Worm (Caenorhabditis elegans): ENCODE measurements around the gene Y75B12B.10.

The Y75B12B.10 gene

DNA sequence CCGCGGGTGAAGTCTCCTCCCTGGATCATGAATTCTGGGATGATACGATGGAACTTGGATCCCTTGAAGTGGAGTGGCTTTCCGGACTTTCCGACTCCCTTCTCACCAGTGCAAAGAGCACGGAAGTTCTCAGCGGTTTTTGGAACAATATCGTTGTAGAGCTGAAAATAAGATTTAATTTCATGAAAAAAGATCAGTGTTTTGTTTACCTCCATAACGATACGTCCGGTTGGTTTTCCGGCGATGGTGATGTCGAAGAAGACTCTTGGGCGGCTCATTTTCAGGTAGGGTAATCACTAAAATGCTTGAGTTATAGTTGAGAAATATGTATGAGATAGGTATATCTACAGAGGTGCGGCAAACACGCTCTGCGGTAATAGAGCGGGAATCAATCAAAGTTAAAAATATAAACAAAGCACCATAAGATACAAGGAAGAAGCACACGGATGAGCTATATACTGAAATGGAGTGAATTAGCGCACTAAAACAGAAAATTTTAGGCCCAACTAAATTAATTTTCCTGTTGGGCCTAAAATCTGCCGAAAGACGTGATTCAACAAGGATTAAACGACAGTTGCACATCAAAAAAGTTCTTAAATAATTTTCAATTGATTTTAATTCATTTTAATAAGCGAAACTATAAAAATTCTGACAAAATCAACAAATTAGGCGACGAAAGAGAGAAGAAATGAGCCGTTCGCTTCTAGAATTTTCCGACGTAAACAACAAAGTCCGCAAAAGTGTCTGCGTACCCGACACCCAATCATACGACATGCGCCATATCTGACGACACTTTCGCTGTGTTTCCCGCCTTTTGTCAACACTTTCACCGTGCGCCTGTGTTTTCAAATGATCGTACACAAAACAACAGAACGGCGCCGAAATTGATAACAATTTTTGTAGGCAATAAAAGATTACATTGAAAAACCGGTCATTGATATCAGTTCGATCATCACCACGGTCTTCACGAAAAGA is 12.5 kb upstream of the Y75B12B.10 start, which contains the start of the genes cyn-7 and bath-36:
Gene cyn-7, minus strand, starts transcription at position 296 of the 975 bp plus-strand sequence.
Gene bath-36, plus strand, starts transcription at position 806 of the 975 bp plus-strand sequence.
- TF ChIP-seq unc-62 (GFP tag; optimal IDR thresholded peaks at IDR 0.05) = no peak
- no peak for TF ChIP-seq flh-1 (GFP tag; optimal IDR thresholded peaks at IDR 0.05)
- TF ChIP-seq blmp-1 (tag; optimal IDR thresholded peaks at IDR 0.05) = peak; percentile 13
- TF ChIP-seq mab-5 (tag; optimal IDR thresholded peaks at IDR 0.05) = no peak
- no peak for TF ChIP-seq ceh-39 (tag; optimal IDR thresholded peaks at IDR 0.05)
- peak; percentile 54 for TF ChIP-seq lsy-2 (tag; optimal IDR thresholded peaks at IDR 0.05)
- no peak for TF ChIP-seq bed-3 (GFP tag; optimal IDR thresholded peaks at IDR 0.05)
- peak; percentile 27 for TF ChIP-seq unc-120 (tag; optimal IDR thresholded peaks at IDR 0.05; ENCODE audit: poor library complexity, severe bottlenecking)
- TF ChIP-seq zip-8 (tag; optimal IDR thresholded peaks at IDR 0.05) = no peak
- TF ChIP-seq sptf-1 (tag; optimal IDR thresholded peaks at IDR 0.05) = peak; percentile 7
- peak; percentile 56 for TF ChIP-seq mep-1 (tag; optimal IDR thresholded peaks at IDR 0.05)
- no peak for TF ChIP-seq tbx-8 (GFP tag; optimal IDR thresholded peaks at IDR 0.05)
- no peak for TF ChIP-seq nhr-2 (tag; optimal IDR thresholded peaks at IDR 0.05)
- TF ChIP-seq ham-2 (GFP tag; optimal IDR thresholded peaks at IDR 0.05) = no peak
- TF ChIP-seq ces-1 (GFP tag; optimal IDR thresholded peaks at IDR 0.05) = peak; percentile 68
- TF ChIP-seq lin-32 (GFP tag; optimal IDR thresholded peaks at IDR 0.05) = no peak
- TF ChIP-seq unc-39 (tag; optimal IDR thresholded peaks at IDR 0.05) = no peak
- peak; percentile 77 for TF ChIP-seq lin-13 (tag; optimal IDR thresholded peaks at IDR 0.05)
- no peak for TF ChIP-seq sem-2 (GFP tag; optimal IDR thresholded peaks at IDR 0.05)
- TF ChIP-seq M03D4.4 (tag; optimal IDR thresholded peaks at IDR 0.05) = no peak
- no peak for TF ChIP-seq elt-3 (tag; optimal IDR thresholded peaks at IDR 0.05)
- no peak for TF ChIP-seq snpc-4 (tag; optimal IDR thresholded peaks at IDR 0.05)
- TF ChIP-seq cnd-1 (tag; optimal IDR thresholded peaks at IDR 0.05) = no peak
- TF ChIP-seq nhr-12 (tag; optimal IDR thresholded peaks at IDR 0.05) = no peak
- no peak for TF ChIP-seq ztf-11 (tag; optimal IDR thresholded peaks at IDR 0.05)
- TF ChIP-seq hlh-1 (tag; optimal IDR thresholded peaks at IDR 0.05) = no peak
- TF ChIP-seq nhr-28 (tag; optimal IDR thresholded peaks at IDR 0.05) = no peak
- no peak for TF ChIP-seq nhr-76 (tag; optimal IDR thresholded peaks at IDR 0.05)
- TF ChIP-seq nhr-237 (tag; optimal IDR thresholded peaks at IDR 0.05) = peak; percentile 1
- no peak for TF ChIP-seq ceh-83 (GFP tag; optimal IDR thresholded peaks at IDR 0.05)
- TF ChIP-seq drap-1 (GFP tag; optimal IDR thresholded peaks at IDR 0.05) = peak; percentile 22
- TF ChIP-seq mls-2 (tag; optimal IDR thresholded peaks at IDR 0.05) = no peak
- TF ChIP-seq elt-1 (tag; optimal IDR thresholded peaks at IDR 0.05; ENCODE audit: borderline replicate concordance, insufficient read depth) = no peak
- TF ChIP-seq pha-4 (tag; optimal IDR thresholded peaks at IDR 0.05) = peak; percentile 92
- no peak for TF ChIP-seq ceh-43 (GFP tag; optimal IDR thresholded peaks at IDR 0.05)

DNA sequence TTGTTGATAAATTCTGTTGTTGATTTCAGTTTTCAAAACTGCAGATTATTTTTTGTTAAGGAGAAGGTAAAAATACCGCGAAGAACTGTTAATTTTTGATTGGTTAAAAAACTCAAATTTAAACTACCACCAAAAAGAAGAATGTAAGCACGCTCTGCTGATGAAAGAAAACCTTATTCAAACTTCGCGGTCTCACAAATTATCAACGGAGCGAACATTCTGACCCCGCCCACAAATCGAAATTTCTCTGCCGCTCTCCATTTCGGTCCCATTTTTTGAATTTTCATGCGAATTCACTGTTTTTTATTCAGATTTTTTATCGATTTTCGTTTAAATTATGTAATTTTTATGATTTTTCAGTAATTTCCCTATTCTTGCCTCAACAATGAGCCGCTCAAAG is 10.3 kb upstream of the Y75B12B.10 start, which contains the start of gene cyn-3:
Gene cyn-3, plus strand, starts transcription at position 361 of the 400 bp plus-strand sequence.
- TF ChIP-seq lsy-2 (tag; optimal IDR thresholded peaks at IDR 0.05) = peak; percentile 83
- TF ChIP-seq pha-4 (tag; optimal IDR thresholded peaks at IDR 0.05) = peak; percentile 77
- peak; percentile 81 for TF ChIP-seq ces-1 (GFP tag; optimal IDR thresholded peaks at IDR 0.05)
- TF ChIP-seq elt-3 (tag; optimal IDR thresholded peaks at IDR 0.05) = no peak
- TF ChIP-seq lin-13 (tag; optimal IDR thresholded peaks at IDR 0.05) = peak; percentile 58
- peak; percentile 26 for TF ChIP-seq ceh-39 (tag; optimal IDR thresholded peaks at IDR 0.05)
- no peak for TF ChIP-seq flh-1 (GFP tag; optimal IDR thresholded peaks at IDR 0.05)
- peak; percentile 18 for TF ChIP-seq hlh-1 (tag; optimal IDR thresholded peaks at IDR 0.05)
- peak; percentile 71 for TF ChIP-seq nhr-237 (tag; optimal IDR thresholded peaks at IDR 0.05)
- TF ChIP-seq mep-1 (tag; optimal IDR thresholded peaks at IDR 0.05) = peak; percentile 78
- no peak for TF ChIP-seq unc-120 (tag; optimal IDR thresholded peaks at IDR 0.05; ENCODE audit: poor library complexity, severe bottlenecking)

DNA sequence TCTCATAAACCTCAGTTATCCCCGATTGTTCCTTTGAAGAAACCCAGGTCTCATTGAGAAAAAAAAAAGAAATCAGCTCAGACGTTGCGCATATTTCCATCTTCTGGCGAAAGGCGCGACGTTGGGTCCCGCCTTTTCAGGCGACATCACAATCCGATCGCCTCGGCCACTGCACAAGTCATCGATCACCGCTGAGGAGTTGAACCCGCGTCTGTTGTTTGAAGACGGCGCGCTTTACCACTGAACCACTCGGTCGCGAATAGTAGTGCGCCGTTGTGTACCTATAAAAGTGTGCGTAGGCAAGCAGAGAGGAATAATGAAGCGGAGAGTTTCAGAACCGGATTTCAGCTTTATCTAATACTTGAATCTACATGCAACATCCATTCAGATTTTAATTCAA is 9.0 kb upstream of the Y75B12B.10 start, which contains the start of gene Y75B12B.11:
Gene Y75B12B.11, plus strand, starts transcription at position 394 of the 400 bp plus-strand sequence.
- no peak for TF ChIP-seq nhr-28 (tag; optimal IDR thresholded peaks at IDR 0.05)
- peak; percentile 99 for TF ChIP-seq drap-1 (GFP tag; optimal IDR thresholded peaks at IDR 0.05)
- no peak for TF ChIP-seq zip-8 (tag; optimal IDR thresholded peaks at IDR 0.05)
- no peak for TF ChIP-seq nhr-76 (tag; optimal IDR thresholded peaks at IDR 0.05)
- TF ChIP-seq sem-2 (GFP tag; optimal IDR thresholded peaks at IDR 0.05) = peak; percentile 84
- peak; percentile 26 for TF ChIP-seq mab-5 (tag; optimal IDR thresholded peaks at IDR 0.05)
- TF ChIP-seq nhr-12 (tag; optimal IDR thresholded peaks at IDR 0.05) = no peak
- no peak for TF ChIP-seq elt-1 (tag; optimal IDR thresholded peaks at IDR 0.05; ENCODE audit: borderline replicate concordance, insufficient read depth)
- TF ChIP-seq ham-2 (GFP tag; optimal IDR thresholded peaks at IDR 0.05) = peak; percentile 81
- TF ChIP-seq cnd-1 (tag; optimal IDR thresholded peaks at IDR 0.05) = peak; percentile 94
- peak; percentile 93 for TF ChIP-seq sptf-1 (tag; optimal IDR thresholded peaks at IDR 0.05)
- TF ChIP-seq lin-32 (GFP tag; optimal IDR thresholded peaks at IDR 0.05) = peak; percentile 83
- TF ChIP-seq unc-120 (tag; optimal IDR thresholded peaks at IDR 0.05; ENCODE audit: poor library complexity, severe bottlenecking) = peak; percentile 94
- no peak for TF ChIP-seq ces-1 (GFP tag; optimal IDR thresholded peaks at IDR 0.05)
- no peak for TF ChIP-seq unc-39 (tag; optimal IDR thresholded peaks at IDR 0.05)
- peak; percentile 47 for TF ChIP-seq mep-1 (tag; optimal IDR thresholded peaks at IDR 0.05)
- peak; percentile 77 for TF ChIP-seq flh-1 (GFP tag; optimal IDR thresholded peaks at IDR 0.05)
- no peak for TF ChIP-seq snpc-4 (tag; optimal IDR thresholded peaks at IDR 0.05)
- peak; percentile 52 for TF ChIP-seq lsy-2 (tag; optimal IDR thresholded peaks at IDR 0.05)
- peak; percentile 75 for TF ChIP-seq pha-4 (tag; optimal IDR thresholded peaks at IDR 0.05)
- TF ChIP-seq bed-3 (GFP tag; optimal IDR thresholded peaks at IDR 0.05) = peak; percentile 76
- peak; percentile 84 for TF ChIP-seq ceh-43 (GFP tag; optimal IDR thresholded peaks at IDR 0.05)
- TF ChIP-seq hlh-1 (tag; optimal IDR thresholded peaks at IDR 0.05) = peak; percentile 28
- peak; percentile 88 for TF ChIP-seq tbx-8 (GFP tag; optimal IDR thresholded peaks at IDR 0.05)
- TF ChIP-seq ceh-83 (GFP tag; optimal IDR thresholded peaks at IDR 0.05) = peak; percentile 93
- peak; percentile 93 for TF ChIP-seq mls-2 (tag; optimal IDR thresholded peaks at IDR 0.05)
- TF ChIP-seq nhr-2 (tag; optimal IDR thresholded peaks at IDR 0.05) = no peak
- peak; percentile 1 for TF ChIP-seq ztf-11 (tag; optimal IDR thresholded peaks at IDR 0.05)
- TF ChIP-seq blmp-1 (tag; optimal IDR thresholded peaks at IDR 0.05) = no peak
- no peak for TF ChIP-seq elt-3 (tag; optimal IDR thresholded peaks at IDR 0.05)
- no peak for TF ChIP-seq ceh-39 (tag; optimal IDR thresholded peaks at IDR 0.05)
- TF ChIP-seq nhr-237 (tag; optimal IDR thresholded peaks at IDR 0.05) = no peak
- TF ChIP-seq lin-13 (tag; optimal IDR thresholded peaks at IDR 0.05) = peak; percentile 61
- peak; percentile 90 for TF ChIP-seq M03D4.4 (tag; optimal IDR thresholded peaks at IDR 0.05)
- TF ChIP-seq unc-62 (GFP tag; optimal IDR thresholded peaks at IDR 0.05) = peak; percentile 24
